Worm (Caenorhabditis elegans): ENCODE data around the gene lys-6.

The lys-6 gene

ce11 chrIV:11602498-11603068, 25.2 kb downstream of the lys-6 start, which contains the start of gene rps-11:
Gene rps-11, plus strand, starts transcription at chrIV:11602641.
- TF ChIP-seq odd-2 (tag; optimal IDR thresholded peaks at IDR 0.05) (no peak), fkh-6 (tag; optimal IDR thresholded peaks at IDR 0.05) (no peak), hlh-13 (GFP tag; optimal IDR thresholded peaks at IDR 0.05) (no peak), ceh-18 (tag; optimal IDR thresholded peaks at IDR 0.05) (no peak), pat-9 (tag; optimal IDR thresholded peaks at IDR 0.05) (no peak)

- TF ChIP-seq unc-42 (tag; optimal IDR thresholded peaks at IDR 0.05) (peak; percentile 50), ceh-48 (tag; optimal IDR thresholded peaks at IDR 0.05) (no peak), ceh-9 (tag; optimal IDR thresholded peaks at IDR 0.05) (no peak), ceh-34 (tag; optimal IDR thresholded peaks at IDR 0.05) (peak; percentile 13), ets-4 (tag; optimal IDR thresholded peaks at IDR 0.05) (no peak), eyg-1 (tag; optimal IDR thresholded peaks at IDR 0.05) (no peak), che-1 (tag; optimal IDR thresholded peaks at IDR 0.05) (peak; percentile 43), odd-2 (tag; optimal IDR thresholded peaks at IDR 0.05) (no peak), K02D7.2 (tag; optimal IDR thresholded peaks at IDR 0.05) (no peak), ceh-31 (tag; optimal IDR thresholded peaks at IDR 0.05) (peak; percentile 24), Y22D7AL.16 (tag; optimal IDR thresholded peaks at IDR 0.05) (no peak), nfya-1 (tag; optimal IDR thresholded peaks at IDR 0.05) (peak; percentile 67), nhr-232 (tag; optimal IDR thresholded peaks at IDR 0.05) (no peak), ceh-22 (tag; optimal IDR thresholded peaks at IDR 0.05) (no peak), unc-55 (GFP tag; optimal IDR thresholded peaks at IDR 0.05) (peak; percentile 47), ttx-3 (tag; optimal IDR thresholded peaks at IDR 0.05) (no peak), pha-2 (tag; optimal IDR thresholded peaks at IDR 0.05) (no peak), ztf-16 (tag; optimal IDR thresholded peaks at IDR 0.05) (no peak), ceh-18 (tag; optimal IDR thresholded peaks at IDR 0.05) (peak; percentile 23), hlh-13 (GFP tag; optimal IDR thresholded peaks at IDR 0.05) (no peak), elt-4 (tag; optimal IDR thresholded peaks at IDR 0.05) (no peak), ceh-30 (tag; optimal IDR thresholded peaks at IDR 0.05) (no peak), dve-1 (tag; optimal IDR thresholded peaks at IDR 0.05) (no peak), pqm-1 (tag; optimal IDR thresholded peaks at IDR 0.05) (no peak), nhr-11 (tag; optimal IDR thresholded peaks at IDR 0.05) (no peak), ama-1 (optimal IDR thresholded peaks at IDR 0.05) (peak; percentile 37), madf-2 (tag; optimal IDR thresholded peaks at IDR 0.05) (no peak), hlh-15 (tag; optimal IDR thresholded peaks at IDR 0.05) (no peak), sox-4 (tag; optimal IDR thresholded peaks at IDR 0.05) (peak; percentile 16), pat-9 (tag; optimal IDR thresholded peaks at IDR 0.05) (peak; percentile 8), K09A11.1 (tag; optimal IDR thresholded peaks at IDR 0.05; ENCODE audit: insufficient read depth) (no peak), hlh-30 (tag; optimal IDR thresholded peaks at IDR 0.05; ENCODE audit: insufficient read depth) (no peak), sdc-2 (tag; optimal IDR thresholded peaks at IDR 0.05) (peak; percentile 5), lin-11 (tag; optimal IDR thresholded peaks at IDR 0.05) (no peak), syd-9 (tag; optimal IDR thresholded peaks at IDR 0.05) (no peak), ceh-2 (tag; optimal IDR thresholded peaks at IDR 0.05) (no peak), pax-1 (tag; optimal IDR thresholded peaks at IDR 0.05) (no peak), tbx-2 (tag; optimal IDR thresholded peaks at IDR 0.05) (peak; percentile 2), F13H6.1 (tag; optimal IDR thresholded peaks at IDR 0.05) (no peak), sox-2 (GFP tag; IDR thresholded peaks at IDR 0.05) (no peak), fax-1 (tag; optimal IDR thresholded peaks at IDR 0.05) (no peak), pha-4 (tag; optimal IDR thresholded peaks at IDR 0.05) (no peak), elt-2 (tag; optimal IDR thresholded peaks at IDR 0.05) (no peak)
Observed at ce11 chrIV:11601721-11602405, 25.9 kb downstream of the lys-6 start.
